Worm (Caenorhabditis elegans): ENCODE measurements around the gene Y62H9A.13.

Y62H9A.13 gene

DNA sequence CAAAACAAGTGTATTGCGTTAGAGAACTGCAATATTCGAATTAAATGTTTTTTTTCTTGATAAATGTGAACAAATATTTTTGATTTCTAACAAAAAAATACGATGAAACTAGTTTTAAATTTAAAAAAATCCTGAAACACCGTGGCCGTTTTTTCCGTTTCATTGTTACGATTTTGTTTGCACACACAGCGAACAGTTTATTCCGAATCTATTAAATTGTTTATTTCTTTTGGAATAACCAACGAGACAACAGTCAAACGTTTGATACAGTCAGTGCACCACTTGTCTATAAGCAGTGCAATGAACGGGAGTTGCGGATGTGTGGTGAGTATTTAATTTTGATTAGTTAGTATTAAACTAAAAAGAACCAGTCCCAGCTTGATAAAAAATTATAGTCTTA is at the start of gene Y62H9A.13:
Gene Y62H9A.13, plus strand, starts transcription at position 301 of the 400 bp plus-strand sequence.
- TF ChIP-seq lin-11 (tag; optimal IDR thresholded peaks at IDR 0.05), result no peak
- no peak for TF ChIP-seq gmeb-2 (tag; optimal IDR thresholded peaks at IDR 0.05)
- no peak for TF ChIP-seq madf-2 (tag; optimal IDR thresholded peaks at IDR 0.05)
- TF ChIP-seq ceh-6 (GFP tag; optimal IDR thresholded peaks at IDR 0.05), result no peak
- TF ChIP-seq odd-2 (tag; optimal IDR thresholded peaks at IDR 0.05), result no peak
- TF ChIP-seq ama-1 (optimal IDR thresholded peaks at IDR 0.05), result no peak
- TF ChIP-seq unc-42 (tag; optimal IDR thresholded peaks at IDR 0.05), result no peak
- TF ChIP-seq ceh-19 (GFP tag; optimal IDR thresholded peaks at IDR 0.05), result no peak
- no peak for TF ChIP-seq elt-4 (tag; optimal IDR thresholded peaks at IDR 0.05)
- no peak for TF ChIP-seq ceh-22 (tag; optimal IDR thresholded peaks at IDR 0.05)

- TF ChIP-seq gmeb-2 (tag; optimal IDR thresholded peaks at IDR 0.05), result no peak
- no peak for TF ChIP-seq pat-9 (tag; optimal IDR thresholded peaks at IDR 0.05)
- TF ChIP-seq hlh-8 (tag; optimal IDR thresholded peaks at IDR 0.05), result no peak
- TF ChIP-seq C08G9.2 (tag; optimal IDR thresholded peaks at IDR 0.05), result no peak
- no peak for TF ChIP-seq fkh-10 (GFP tag; optimal IDR thresholded peaks at IDR 0.05)
- TF ChIP-seq che-1 (tag; optimal IDR thresholded peaks at IDR 0.05), result no peak
Observed at ce11 chrX:11869260-11869659, 47.5 kb upstream of the Y62H9A.13 start, which contains the start of gene dot-1.2. dot-1.2 (minus strand) TSS chrX:11869360.

DNA sequence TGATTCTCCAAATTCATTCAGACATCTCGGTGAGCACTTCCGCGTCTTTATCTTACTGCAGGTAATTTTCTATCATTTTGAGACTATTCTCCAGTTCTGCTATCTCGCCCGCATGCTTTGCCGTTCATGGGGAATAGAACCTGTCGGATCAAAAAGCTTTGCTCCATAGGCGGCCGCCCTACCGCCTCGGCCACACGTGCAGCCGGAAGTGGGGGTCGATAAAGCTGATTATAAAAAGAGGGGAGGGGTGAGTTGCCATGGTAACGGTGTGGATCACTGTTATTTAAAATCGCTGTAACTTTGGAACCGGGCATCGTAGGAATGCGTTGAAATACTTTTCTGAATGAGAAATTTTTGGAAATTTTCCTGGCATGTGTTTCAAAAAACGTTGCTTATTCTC is 46.4 kb upstream of the Y62H9A.13 start:
- TF ChIP-seq C38D4.7 (GFP tag; optimal IDR thresholded peaks at IDR 0.05) (peak; percentile 4), sdc-2 (tag; optimal IDR thresholded peaks at IDR 0.05) (peak; percentile 12), ceh-31 (tag; optimal IDR thresholded peaks at IDR 0.05) (no peak), eyg-1 (tag; optimal IDR thresholded peaks at IDR 0.05) (no peak)

ce11 chrX:11872210-11872609 is 44.6 kb upstream of the Y62H9A.13 start:
- TF ChIP-seq npax-4 (tag; optimal IDR thresholded peaks at IDR 0.05) (no peak), ceh-48 (tag; optimal IDR thresholded peaks at IDR 0.05) (no peak), tbx-2 (tag; optimal IDR thresholded peaks at IDR 0.05) (no peak), unc-42 (tag; optimal IDR thresholded peaks at IDR 0.05) (no peak), eyg-1 (tag; optimal IDR thresholded peaks at IDR 0.05) (no peak), ahr-1 (tag; optimal IDR thresholded peaks at IDR 0.05) (no peak), hlh-13 (GFP tag; optimal IDR thresholded peaks at IDR 0.05) (no peak), nhr-232 (tag; optimal IDR thresholded peaks at IDR 0.05) (no peak), pqm-1 (tag; optimal IDR thresholded peaks at IDR 0.05) (no peak), ets-4 (tag; optimal IDR thresholded peaks at IDR 0.05) (no peak), elt-2 (tag; optimal IDR thresholded peaks at IDR 0.05) (no peak), tbx-7 (tag; optimal IDR thresholded peaks at IDR 0.05) (no peak), nfya-1 (tag; optimal IDR thresholded peaks at IDR 0.05) (no peak), odd-2 (tag; optimal IDR thresholded peaks at IDR 0.05) (no peak), unc-55 (GFP tag; optimal IDR thresholded peaks at IDR 0.05) (no peak), ceh-24 (tag; optimal IDR thresholded peaks at IDR 0.05) (no peak), madf-2 (tag; optimal IDR thresholded peaks at IDR 0.05) (no peak), pros-1 (tag; optimal IDR thresholded peaks at IDR 0.05) (no peak), che-1 (tag; optimal IDR thresholded peaks at IDR 0.05) (no peak), C08G9.2 (tag; optimal IDR thresholded peaks at IDR 0.05) (no peak)

DNA sequence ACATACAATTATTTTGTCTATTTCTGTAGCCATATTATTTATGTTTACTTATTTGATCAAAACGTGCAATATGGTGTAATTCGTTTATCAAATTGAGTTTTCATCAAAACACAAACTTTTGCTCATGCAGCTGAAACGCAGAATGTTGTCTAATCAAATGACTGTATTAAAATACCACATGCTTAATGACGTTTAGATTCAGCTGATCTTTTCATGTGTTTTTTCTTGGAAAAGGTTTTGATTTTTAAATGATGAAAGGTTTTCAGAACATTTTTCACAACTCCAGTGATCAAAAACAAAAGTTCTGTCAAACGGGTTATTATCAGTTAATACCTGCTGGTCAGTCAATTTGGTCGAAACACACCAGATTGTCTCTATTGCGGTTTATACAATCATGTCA is 41.5 kb upstream of the Y62H9A.13 start, which contains the start of gene Y62H9A.1:
Gene Y62H9A.1, plus strand, starts transcription at position 282 of the 400 bp plus-strand sequence.
- TF ChIP-seq dmd-4 (tag; optimal IDR thresholded peaks at IDR 0.05; ENCODE audit: borderline replicate concordance), result no peak
- TF ChIP-seq ztf-16 (tag; optimal IDR thresholded peaks at IDR 0.05), result no peak

All from whole organism, late embryonic.